Worm (Caenorhabditis elegans): ENCODE measurements around the gene F54F12.2.

F54F12.2 gene

ce11 chrIII:13070548-13071050, 30.8 kb downstream of the F54F12.2 start, which contains the start of gene Y39E4B.6 (continued):
- TF ChIP-seq lin-11 (tag; optimal IDR thresholded peaks at IDR 0.05) (peak; percentile 92), ztf-11 (tag; optimal IDR thresholded peaks at IDR 0.05) (peak; percentile 59), gmeb-1 (tag; optimal IDR thresholded peaks at IDR 0.05) (peak; percentile 87), ama-1 (optimal IDR thresholded peaks at IDR 0.05) (peak; percentile 90), R02D3.7 (tag; optimal IDR thresholded peaks at IDR 0.05) (no peak)

- peak; percentile 48 for TF ChIP-seq nhr-21 (tag; optimal IDR thresholded peaks at IDR 0.05)
- peak; percentile 41 for TF ChIP-seq nhr-25 (tag; optimal IDR thresholded peaks at IDR 0.05)
- peak; percentile 10 for TF ChIP-seq lin-13 (GFP tag; optimal IDR thresholded peaks at IDR 0.05)
- peak; percentile 81 for TF ChIP-seq sem-4 (tag; optimal IDR thresholded peaks at IDR 0.05)
- no peak for TF ChIP-seq unc-62 (GFP tag; optimal IDR thresholded peaks at IDR 0.05)
- no peak for TF ChIP-seq lin-39 (tag; optimal IDR thresholded peaks at IDR 0.05)
- TF ChIP-seq lsy-2 (tag; optimal IDR thresholded peaks at IDR 0.05), result peak in 1 of 2 experiments; percentile 58
- no peak for TF ChIP-seq nhr-11 (tag; optimal IDR thresholded peaks at IDR 0.05)
- peak; percentile 33 for TF ChIP-seq sma-9 (GFP tag; optimal IDR thresholded peaks at IDR 0.05)
- TF ChIP-seq sma-9 (tag; optimal IDR thresholded peaks at IDR 0.05), result no peak
- peak; percentile 30 for TF ChIP-seq crh-2 (tag; optimal IDR thresholded peaks at IDR 0.05)
- TF ChIP-seq blmp-1 (tag; optimal IDR thresholded peaks at IDR 0.05; ENCODE audit: insufficient read depth), result peak; percentile 11
- peak; percentile 23 for TF ChIP-seq C34F6.9 (tag; optimal IDR thresholded peaks at IDR 0.05)
- TF ChIP-seq F13H6.1 (tag; optimal IDR thresholded peaks at IDR 0.05), result peak; percentile 5
- no peak for TF ChIP-seq nhr-6 (tag; optimal IDR thresholded peaks at IDR 0.05)
- TF ChIP-seq mdl-1 (tag; optimal IDR thresholded peaks at IDR 0.05), result peak in 1 of 2 experiments; percentile 14
- TF ChIP-seq unc-55 (GFP tag; optimal IDR thresholded peaks at IDR 0.05), result peak; percentile 2
These were observed 31.8 kb downstream of the F54F12.2 start for ce11 chrIII:13071432-13072259.

ce11 chrIII:13087437-13087836, 47.6 kb downstream of the F54F12.2 start:
- TF ChIP-seq unc-39 (tag; optimal IDR thresholded peaks at IDR 0.05), result no peak
- no peak for TF ChIP-seq unc-55 (GFP tag; optimal IDR thresholded peaks at IDR 0.05)
- TF ChIP-seq lsy-2 (tag; optimal IDR thresholded peaks at IDR 0.05), result no peak
- no peak for TF ChIP-seq ztf-11 (tag; optimal IDR thresholded peaks at IDR 0.05)
- no peak for TF ChIP-seq unc-62 (GFP tag; optimal IDR thresholded peaks at IDR 0.05)
- TF ChIP-seq mbf-1 (tag; optimal IDR thresholded peaks at IDR 0.05), result no peak
- TF ChIP-seq Y55F3AM.14 (GFP tag; optimal IDR thresholded peaks at IDR 0.05), result no peak
- no peak for TF ChIP-seq F13H6.1 (tag; optimal IDR thresholded peaks at IDR 0.05)
- TF ChIP-seq zag-1 (tag; optimal IDR thresholded peaks at IDR 0.05), result no peak
- no peak for TF ChIP-seq lin-11 (tag; optimal IDR thresholded peaks at IDR 0.05)
- no peak for TF ChIP-seq fos-1 (tag; optimal IDR thresholded peaks at IDR 0.05)
- no peak for TF ChIP-seq snpc-4 (tag; optimal IDR thresholded peaks at IDR 0.05)
- no peak for TF ChIP-seq ztf-4 (tag; optimal IDR thresholded peaks at IDR 0.05)
- TF ChIP-seq ama-1 (optimal IDR thresholded peaks at IDR 0.05), result no peak
- no peak for TF ChIP-seq nhr-21 (tag; optimal IDR thresholded peaks at IDR 0.05)
- no peak for TF ChIP-seq nhr-25 (tag; optimal IDR thresholded peaks at IDR 0.05)
- no peak for TF ChIP-seq nhr-6 (tag; optimal IDR thresholded peaks at IDR 0.05)

- no peak for TF ChIP-seq unc-39 (tag; optimal IDR thresholded peaks at IDR 0.05)
- no peak for TF ChIP-seq skn-1 (tag; optimal IDR thresholded peaks at IDR 0.05)
- TF ChIP-seq crh-2 (tag; optimal IDR thresholded peaks at IDR 0.05), result no peak
These were observed 51.3 kb downstream of the F54F12.2 start, which contains the start of gene Y39E4B.13 for ce11 chrIII:13091072-13091538. Gene Y39E4B.13 (plus strand): TSS chrIII:13091122.

- TF ChIP-seq nhr-25 (tag; optimal IDR thresholded peaks at IDR 0.05) (no peak), lin-39 (tag; optimal IDR thresholded peaks at IDR 0.05) (no peak), ztf-1 (GFP tag; conservative IDR thresholded peaks at IDR 0.05) (no peak), sma-3 (GFP tag; optimal IDR thresholded peaks at IDR 0.05) (no peak), nhr-11 (tag; optimal IDR thresholded peaks at IDR 0.05) (no peak)
These were observed 52.5 kb downstream of the F54F12.2 start for ce11 chrIII:13092352-13092751.

Data from whole organism, L2 larva.